Worm (Caenorhabditis elegans): Measurements from ENCODE around the gene rabr-1.

The rabr-1 gene

ce11 chrX:2531276-2531675 is 35.3 kb downstream of the rabr-1 start (continued):
- TF ChIP-seq zim-3 (tag; optimal IDR thresholded peaks at IDR 0.05) (peak; percentile 68), Y53F4B.3 (GFP tag; IDR thresholded peaks at IDR 0.05) (no peak), unc-62 (GFP tag; optimal IDR thresholded peaks at IDR 0.05) (no peak), unc-130 (GFP tag; optimal IDR thresholded peaks at IDR 0.05) (peak; percentile 13), ztf-18 (tag; optimal IDR thresholded peaks at IDR 0.05) (peak; percentile 65), chd-7 (tag; optimal IDR thresholded peaks at IDR 0.05) (peak; percentile 63), Y79H2A.3 (GFP tag; conservative IDR thresholded peaks at IDR 0.05) (no peak), K12H6.12 (tag; optimal IDR thresholded peaks at IDR 0.05) (peak; percentile 17), pbrm-1 (GFP tag; IDR thresholded peaks at IDR 0.05) (peak; percentile 69), snpc-3.4 (tag; optimal IDR thresholded peaks at IDR 0.05) (no peak), B0019.2 (GFP tag; conservative IDR thresholded peaks at IDR 0.05) (no peak), athp-1 (tag; optimal IDR thresholded peaks at IDR 0.05) (peak; percentile 40), egl-18 (GFP tag; IDR thresholded peaks at IDR 0.05) (no peak), ccch-3 (GFP tag; optimal IDR thresholded peaks at IDR 0.05) (no peak), sea-2 (GFP tag; IDR thresholded peaks at IDR 0.05) (no peak), zfh-2 (GFP tag; conservative IDR thresholded peaks at IDR 0.05) (no peak), F52B5.7 (tag; optimal IDR thresholded peaks at IDR 0.05) (no peak), Y56A3A.18 (GFP tag; IDR thresholded peaks at IDR 0.05) (0 out of 2 replicates have a peak, but pooled peaks have one; percentile 58), ZK185.1 (tag; optimal IDR thresholded peaks at IDR 0.05; ENCODE audit: poor library complexity, severe bottlenecking) (peak; percentile 81), B0261.1 (tag; optimal IDR thresholded peaks at IDR 0.05) (peak; percentile 75), mcd-1 (GFP tag; IDR thresholded peaks at IDR 0.05) (peak; percentile 32; the same call in 1 of the 2 replicates), D2030.7 (GFP tag; IDR thresholded peaks at IDR 0.05) (peak; percentile 58), snpc-1.1 (tag; optimal IDR thresholded peaks at IDR 0.05; ENCODE audit: insufficient read depth) (peak; percentile 26), nhr-27 (tag; optimal IDR thresholded peaks at IDR 0.05) (peak; percentile 48), F33H1.4 (GFP tag; IDR thresholded peaks at IDR 0.05) (no peak), dox-1 (GFP tag; IDR thresholded peaks at IDR 0.05) (peak; percentile 66; the same call in 1 of the 2 replicates), mes-4 (tag; optimal IDR thresholded peaks at IDR 0.05) (peak; percentile 42), C17E4.6 (GFP tag; IDR thresholded peaks at IDR 0.05) (no peak), cebp-1 (GFP tag; IDR thresholded peaks at IDR 0.05) (peak; percentile 30; the same call in 1 of the 2 replicates), cebp-1 (tag; optimal IDR thresholded peaks at IDR 0.05) (peak; percentile 57), nhr-80 (tag; optimal IDR thresholded peaks at IDR 0.05) (peak; percentile 40), F37B4.10 (GFP tag; IDR thresholded peaks at IDR 0.05) (no peak), snpc-1.3 (tag; optimal IDR thresholded peaks at IDR 0.05; ENCODE audit: insufficient read depth) (peak; percentile 48), atf-7 (tag; optimal IDR thresholded peaks at IDR 0.05) (peak; percentile 56), rec-8 (tag; optimal IDR thresholded peaks at IDR 0.05) (peak; percentile 33 to 35), bed-1 (GFP tag; IDR thresholded peaks at IDR 0.05) (no peak), B0336.3 (GFP tag; IDR thresholded peaks at IDR 0.05) (no peak), sptf-2 (GFP tag; optimal IDR thresholded peaks at IDR 0.05) (no peak), madf-8 (GFP tag; conservative IDR thresholded peaks at IDR 0.05) (no peak), ceh-91 (GFP tag; IDR thresholded peaks at IDR 0.05) (no peak), dpl-1 (GFP tag; optimal IDR thresholded peaks at IDR 0.05) (no peak), Y95B8A.8 (GFP tag; IDR thresholded peaks at IDR 0.05) (no peak), F10E7.11 (tag; optimal IDR thresholded peaks at IDR 0.05) (no peak), ztf-25 (GFP tag; IDR thresholded peaks at IDR 0.05) (peak; percentile 72; the same call in 1 of the 2 replicates), F57C9.4 (tag; optimal IDR thresholded peaks at IDR 0.05) (no peak), tbp1 (GFP tag; optimal IDR thresholded peaks at IDR 0.05) (peak; percentile 85), nhr-179 (tag; optimal IDR thresholded peaks at IDR 0.05) (peak; percentile 73), egrh-3 (GFP tag; IDR thresholded peaks at IDR 0.05) (no peak), pha-4 (tag; optimal IDR thresholded peaks at IDR 0.05) (no peak)

All from whole organism, young adult.